Fruit fly (Drosophila melanogaster): ENCODE results near the gene Rab26.

Rab26 gene

dm6 chr3L:21283795-21284194, 34.8 kb upstream of the Rab26 start:
- TF ChIP-seq cic (GFP tag; optimal IDR thresholded peaks at IDR 0.05) (no peak), CG33017 (tag; optimal IDR thresholded peaks at IDR 0.05) (no peak), CG14711 (tag; optimal IDR thresholded peaks at IDR 0.05) (no peak), pad (GFP tag; optimal IDR thresholded peaks at IDR 0.05) (no peak), bab1 (GFP tag; optimal IDR thresholded peaks at IDR 0.05) (no peak)

dm6 chr3L:21284720-21285638, 33.6 kb upstream of the Rab26 start:
- TF ChIP-seq toe (GFP tag; optimal IDR thresholded peaks at IDR 0.05), result no peak
- peak; percentile 27 for TF ChIP-seq cic (GFP tag; optimal IDR thresholded peaks at IDR 0.05)

dm6 chr3L:21285639-21286338, 32.8 kb upstream of the Rab26 start, which contains the start of the genes CG12974 and pzg:
TSS of gene CG12974 (minus strand) at chr3L:21285962.
TSS of gene pzg (plus strand) at chr3L:21286099.
- TF ChIP-seq Hr96 (GFP tag; optimal IDR thresholded peaks at IDR 0.05), result peak; percentile 66
- TF ChIP-seq toe (GFP tag; optimal IDR thresholded peaks at IDR 0.05), result peak; percentile 77
- peak; percentile 84 for TF ChIP-seq CG1620 (GFP tag; optimal IDR thresholded peaks at IDR 0.05)
- TF ChIP-seq CG14711 (tag; optimal IDR thresholded peaks at IDR 0.05), result peak; percentile 58
- TF ChIP-seq Crg-1 (GFP tag; optimal IDR thresholded peaks at IDR 0.05), result peak; percentile 50
- TF ChIP-seq bab1 (GFP tag; optimal IDR thresholded peaks at IDR 0.05), result peak; percentile 97
- TF ChIP-seq CG33017 (tag; optimal IDR thresholded peaks at IDR 0.05), result peak; percentile 46
- peak; percentile 58 for TF ChIP-seq ovo (GFP tag; optimal IDR thresholded peaks at IDR 0.05)
- peak; percentile 70 for TF ChIP-seq CG7101 (tag; optimal IDR thresholded peaks at IDR 0.05)
- TF ChIP-seq cic (GFP tag; optimal IDR thresholded peaks at IDR 0.05), result no peak
- no peak for TF ChIP-seq CG12768 (GFP tag; optimal IDR thresholded peaks at IDR 0.05)
- TF ChIP-seq kay (GFP tag; ENCODE audit: borderline replicate concordance), result no peak
- peak; percentile 70 for TF ChIP-seq CG7045 (GFP tag; optimal IDR thresholded peaks at IDR 0.05)
- peak; percentile 65 for TF ChIP-seq Clk (GFP tag; optimal IDR thresholded peaks at IDR 0.05)
- TF ChIP-seq CG11617 (GFP tag; optimal IDR thresholded peaks at IDR 0.05), result peak; percentile 84
- peak; percentile 77 for TF ChIP-seq pad (GFP tag; optimal IDR thresholded peaks at IDR 0.05)
- TF ChIP-seq Mnt (GFP tag; optimal IDR thresholded peaks at IDR 0.05), result peak; percentile 77
- TF ChIP-seq CG5204 (GFP tag; optimal IDR thresholded peaks at IDR 0.05), result no peak
- TF ChIP-seq cnc (optimal IDR thresholded peaks at IDR 0.05), result no peak
- peak; percentile 73 for TF ChIP-seq tj (GFP tag; optimal IDR thresholded peaks at IDR 0.05)

- TF ChIP-seq cnc (optimal IDR thresholded peaks at IDR 0.05) (no peak), CG1620 (GFP tag; optimal IDR thresholded peaks at IDR 0.05) (no peak), Mnt (GFP tag; optimal IDR thresholded peaks at IDR 0.05) (no peak), CG7045 (GFP tag; optimal IDR thresholded peaks at IDR 0.05) (no peak), CG12768 (GFP tag; optimal IDR thresholded peaks at IDR 0.05) (no peak), CG5204 (GFP tag; optimal IDR thresholded peaks at IDR 0.05) (no peak)
These were observed 28.2 kb upstream of the Rab26 start for dm6 chr3L:21290336-21290735.

dm6 chr3L:21291055-21291454, 27.5 kb upstream of the Rab26 start:
- TF ChIP-seq bab1 (GFP tag; optimal IDR thresholded peaks at IDR 0.05), result no peak
- no peak for TF ChIP-seq tj (GFP tag; optimal IDR thresholded peaks at IDR 0.05)
- TF ChIP-seq Crg-1 (GFP tag; optimal IDR thresholded peaks at IDR 0.05), result no peak
- no peak for TF ChIP-seq Hr96 (GFP tag; optimal IDR thresholded peaks at IDR 0.05)
- no peak for TF ChIP-seq ovo (GFP tag; optimal IDR thresholded peaks at IDR 0.05)
- no peak for TF ChIP-seq CG5204 (GFP tag; optimal IDR thresholded peaks at IDR 0.05)
- TF ChIP-seq cic (GFP tag; optimal IDR thresholded peaks at IDR 0.05), result no peak
- no peak for TF ChIP-seq CG12768 (GFP tag; optimal IDR thresholded peaks at IDR 0.05)
- TF ChIP-seq CG14711 (tag; optimal IDR thresholded peaks at IDR 0.05), result no peak
- no peak for TF ChIP-seq CG1620 (GFP tag; optimal IDR thresholded peaks at IDR 0.05)
- no peak for TF ChIP-seq Clk (GFP tag; optimal IDR thresholded peaks at IDR 0.05)
- TF ChIP-seq cnc (optimal IDR thresholded peaks at IDR 0.05), result no peak
- TF ChIP-seq toe (GFP tag; optimal IDR thresholded peaks at IDR 0.05), result no peak
- TF ChIP-seq CG33017 (tag; optimal IDR thresholded peaks at IDR 0.05), result no peak
- no peak for TF ChIP-seq pad (GFP tag; optimal IDR thresholded peaks at IDR 0.05)
- no peak for TF ChIP-seq CG7101 (tag; optimal IDR thresholded peaks at IDR 0.05)
- no peak for TF ChIP-seq Mnt (GFP tag; optimal IDR thresholded peaks at IDR 0.05)
- no peak for TF ChIP-seq CG11617 (GFP tag; optimal IDR thresholded peaks at IDR 0.05)
- no peak for TF ChIP-seq kay (GFP tag; ENCODE audit: borderline replicate concordance)

- no peak for TF ChIP-seq Hr96 (GFP tag; optimal IDR thresholded peaks at IDR 0.05)
- TF ChIP-seq CG14711 (tag; optimal IDR thresholded peaks at IDR 0.05), result no peak
- no peak for TF ChIP-seq CG33017 (tag; optimal IDR thresholded peaks at IDR 0.05)
- no peak for TF ChIP-seq CG1620 (GFP tag; optimal IDR thresholded peaks at IDR 0.05)
- TF ChIP-seq CG11617 (GFP tag; optimal IDR thresholded peaks at IDR 0.05), result no peak
- TF ChIP-seq CG12768 (GFP tag; optimal IDR thresholded peaks at IDR 0.05), result no peak
- TF ChIP-seq ovo (GFP tag; optimal IDR thresholded peaks at IDR 0.05), result no peak
- no peak for TF ChIP-seq CG7101 (tag; optimal IDR thresholded peaks at IDR 0.05)
- no peak for TF ChIP-seq bab1 (GFP tag; optimal IDR thresholded peaks at IDR 0.05)
- no peak for TF ChIP-seq Clk (GFP tag; optimal IDR thresholded peaks at IDR 0.05)
- TF ChIP-seq kay (GFP tag; ENCODE audit: borderline replicate concordance), result no peak
- TF ChIP-seq CG5204 (GFP tag; optimal IDR thresholded peaks at IDR 0.05), result no peak
- TF ChIP-seq CG7045 (GFP tag; optimal IDR thresholded peaks at IDR 0.05), result no peak
- no peak for TF ChIP-seq Mnt (GFP tag; optimal IDR thresholded peaks at IDR 0.05)
- no peak for TF ChIP-seq tj (GFP tag; optimal IDR thresholded peaks at IDR 0.05)
- no peak for TF ChIP-seq Crg-1 (GFP tag; optimal IDR thresholded peaks at IDR 0.05)
- TF ChIP-seq toe (GFP tag; optimal IDR thresholded peaks at IDR 0.05), result no peak
- no peak for TF ChIP-seq pad (GFP tag; optimal IDR thresholded peaks at IDR 0.05)
- no peak for TF ChIP-seq cic (GFP tag; optimal IDR thresholded peaks at IDR 0.05)
These were observed 25.9 kb upstream of the Rab26 start, which contains the start of gene Cpr78Ca for dm6 chr3L:21292700-21293099. TSS of gene Cpr78Ca (minus strand) at chr3L:21292800.

Measured in whole organism, adult.